Comparison of ENCODE assay signal across 1 worm cellular context in the genomic region with DNA sequence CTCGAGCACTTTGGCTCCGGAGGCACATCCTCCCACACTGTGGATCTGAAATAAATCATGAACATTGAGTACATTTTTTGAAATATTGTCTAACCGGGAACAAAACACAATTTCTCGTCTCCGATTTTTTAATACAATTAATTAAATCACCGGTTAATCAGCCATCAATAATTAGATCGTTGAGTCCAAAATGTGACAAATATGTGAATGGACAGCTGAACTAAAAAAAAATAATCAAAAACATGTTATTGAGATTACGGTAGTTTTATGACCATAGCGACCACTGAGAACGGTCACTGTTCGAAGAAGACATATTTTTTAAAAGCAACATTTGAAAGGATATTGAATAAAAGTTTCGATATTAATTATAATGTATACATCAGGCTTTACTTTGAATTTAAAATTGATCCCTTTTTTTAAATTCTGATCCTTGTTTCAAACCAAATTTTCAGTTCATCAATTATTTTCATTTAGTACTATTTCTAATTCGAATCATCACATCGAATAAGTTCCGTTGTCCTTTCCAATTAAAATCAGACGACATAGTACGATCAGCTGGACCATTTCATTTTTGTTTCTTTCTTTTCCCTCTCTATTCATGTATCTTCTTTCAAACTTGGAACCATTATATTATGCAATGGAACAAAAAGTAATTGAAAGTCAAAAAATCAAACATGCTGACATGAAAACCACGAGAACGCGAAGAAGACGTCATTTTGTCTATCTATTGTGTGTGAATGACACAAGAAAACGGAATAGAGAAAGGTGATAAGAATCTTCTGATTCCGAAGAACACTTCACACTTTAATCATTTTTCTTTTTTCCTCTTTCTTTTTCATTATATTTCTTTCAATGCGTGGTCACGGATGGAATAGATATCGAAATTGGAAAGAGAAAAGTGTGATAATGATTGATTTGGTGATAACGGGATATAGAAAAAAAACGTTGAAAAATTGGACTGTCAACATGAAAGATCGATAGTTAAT.
TF ChIP-seq lines count a peak whose summit lies in the region.

No protein-coding gene starts in this region.

TF ChIP-seq in whole organism, L1 larva, 84 proteins besides CTCF, POLR2A, EP300 and RAD21 (continued from another document):
- TF ChIP-seq nhr-28 (tag; optimal IDR thresholded peaks at IDR 0.05; lab: Kevin White, UChicago) (no peak), dsc-1 (tag; optimal IDR thresholded peaks at IDR 0.05; lab: Kevin White, UChicago) (no peak), ceh-63 (GFP tag; optimal IDR thresholded peaks at IDR 0.05; lab: Kevin White, UChicago) (no peak), hlh-17 (GFP tag; optimal IDR thresholded peaks at IDR 0.05; lab: Kevin White, UChicago; ENCODE audit: borderline replicate concordance) (no peak), blmp-1 (tag; optimal IDR thresholded peaks at IDR 0.05; lab: Kevin White, UChicago) (peak; percentile 91), ama-1 (optimal IDR thresholded peaks at IDR 0.05; lab: Kevin White, UChicago) (peak; percentile 28), unc-86 (tag; optimal IDR thresholded peaks at IDR 0.05; lab: Kevin White, UChicago) (no peak), lir-3 (tag; optimal IDR thresholded peaks at IDR 0.05; lab: Kevin White, UChicago; ENCODE audit: poor library complexity) (no peak), ceh-90 (tag; optimal IDR thresholded peaks at IDR 0.05; lab: Kevin White, UChicago) (no peak)
